Fruit fly (Drosophila melanogaster) whole organism: ENCODE measurements around the gene CG32767.

Experiments used
- CG8478 ChIP-seq: fragments of >200 bp; optimal IDR thresholded peaks from 2 replicates; lab custom pipeline; 2018; ENCODE audit warnings: inconsistent platforms
- Dll ChIP-seq: fragments of >200 bp; optimal IDR thresholded peaks from 2 replicates; lab custom pipeline; 2017
- EcR ChIP-seq, 2 experiments: fragments of >200 bp; optimal IDR thresholded peaks; 2 replicates each; lab custom pipeline; 2017; ENCODE audit warnings: missing biosample characterization in 2 of 2, missing genetic modification characterization in 2 of 2, missing genetic modification reagents in 2 of 2
- psq ChIP-seq: fragments of >200 bp; optimal IDR thresholded peaks from 2 replicates; lab custom pipeline; 2017
- usp ChIP-seq: fragments of >200 bp; optimal IDR thresholded peaks from 2 replicates; lab custom pipeline; 2017; ENCODE audit warnings: missing biosample characterization, missing genetic modification characterization, mixed read lengths

- TF ChIP-seq psq: no peak
- TF ChIP-seq usp (GFP tag; lab: Kevin White, UChicago): no peak
- no peak for TF ChIP-seq Dll (lab: Kevin White, UChicago)
- TF ChIP-seq CG8478: no peak
- TF ChIP-seq EcR (GFP tag; optimal IDR thresholded peaks at IDR 0.05; lab: Kevin White, UChicago): no peak
Observed at dm6 chrX:5052994-5053393, 31.6 kb downstream of the CG32767 start.
